Fruit fly (Drosophila melanogaster) whole organism, embryonic: ENCODE measurements around the gene Aef1.

ENCODE experiments used
- Aef1 ChIP-seq: fragments of 200-800 bp; sonication (Bioruptor generic); IDR thresholded peaks from 3 replicates; pipeline ENCODE4 v1.3.6; 2022; ENCODE audit warnings: missing biosample characterization, missing genetic modification characterization
- Blimp-1 ChIP-seq: fragments of 200-800 bp; sonication (Bioruptor generic); optimal IDR thresholded peaks from 3 replicates; lab custom pipeline; 2018; ENCODE audit warnings: missing biosample characterization, missing genetic modification characterization, mild to moderate bottlenecking, moderate library complexity, missing genetic modification reagents
- CG10543 ChIP-seq: fragments of 200-800 bp; sonication (Bioruptor generic); optimal IDR thresholded peaks from 3 replicates; lab custom pipeline; 2017; ENCODE audit warnings: missing biosample characterization, mild to moderate bottlenecking, missing genetic modification characterization, moderate library complexity
- CG11560 ChIP-seq: fragments of 200-800 bp; sonication (Bioruptor generic); IDR thresholded peaks from 3 replicates; pipeline ENCODE4 v1.3.6; 2022; ENCODE audit warnings: missing biosample characterization, missing genetic modification characterization
- CG11695 ChIP-seq: fragments of 200-800 bp; sonication (Bioruptor generic); IDR thresholded peaks from 3 replicates; pipeline ENCODE4 v1.3.6; 2022; ENCODE audit warnings: missing biosample characterization, missing genetic modification characterization
- CG12155 ChIP-seq: fragments of 200-800 bp; sonication (Bioruptor generic); optimal IDR thresholded peaks from 3 replicates; lab custom pipeline; 2016; ENCODE audit warnings: missing biosample characterization, missing genetic modification characterization
- CG1233 ChIP-seq: fragments of 200-800 bp; sonication (Bioruptor generic); optimal IDR thresholded peaks from 4 replicates; lab custom pipeline; 2018; ENCODE audit warnings: missing biosample characterization, mild to moderate bottlenecking, missing genetic modification characterization
- CG13123 ChIP-seq: fragments of 200-800 bp; sonication (Bioruptor generic); optimal IDR thresholded peaks from 2 replicates; lab custom pipeline; 2016; ENCODE audit warnings: missing biosample characterization, missing genetic modification characterization
- CG15011 ChIP-seq: fragments of 200-800 bp; sonication (Bioruptor generic); optimal IDR thresholded peaks from 3 replicates; lab custom pipeline; 2018; ENCODE audit warnings: missing biosample characterization, mild to moderate bottlenecking, missing genetic modification characterization
- CG15696 ChIP-seq: fragments of 200-800 bp; sonication (Bioruptor generic); optimal IDR thresholded peaks from 2 replicates; lab custom pipeline; 2019; ENCODE audit warnings: missing biosample characterization, mild to moderate bottlenecking, missing genetic modification characterization, moderate library complexity
- CG17385 ChIP-seq: fragments of 200-800 bp; sonication (Bioruptor generic); optimal IDR thresholded peaks from 3 replicates; lab custom pipeline; 2018; ENCODE audit warnings: missing biosample characterization, mild to moderate bottlenecking, missing genetic modification characterization
- CG17802 ChIP-seq: fragments of 200-800 bp; sonication (Bioruptor generic); optimal IDR thresholded peaks from 2 replicates; lab custom pipeline; 2018; ENCODE audit warnings: missing biosample characterization, mild to moderate bottlenecking, missing genetic modification characterization, moderate library complexity
- CG2199 ChIP-seq: fragments of 200-800 bp; sonication (Bioruptor generic); IDR thresholded peaks from 3 replicates; pipeline ENCODE4 v1.3.6; 2022; ENCODE audit warnings: missing biosample characterization, missing genetic modification characterization
- CG30403 ChIP-seq: fragments of 200-800 bp; sonication (Bioruptor generic); optimal IDR thresholded peaks from 3 replicates; lab custom pipeline; 2016; ENCODE audit warnings: missing biosample characterization, missing genetic modification characterization
- CG4360 ChIP-seq: fragments of 200-800 bp; sonication (Bioruptor generic); IDR thresholded peaks from 2 replicates; pipeline ENCODE4 v1.3.6; 2022; ENCODE audit warnings: missing biosample characterization, missing genetic modification characterization
- CG7271 ChIP-seq: fragments of 200-800 bp; sonication (Bioruptor generic); optimal IDR thresholded peaks from 2 replicates; lab custom pipeline; 2018; ENCODE audit warnings: missing biosample characterization, mild to moderate bottlenecking, missing genetic modification characterization, moderate library complexity
- CG7372 ChIP-seq: fragments of 200-800 bp; sonication (Bioruptor generic); IDR thresholded peaks from 2 replicates; pipeline ENCODE4 v1.3.6; 2022; ENCODE audit warnings: missing biosample characterization, missing genetic modification characterization
- CG7987 ChIP-seq: fragments of 200-800 bp; sonication (Bioruptor generic); optimal IDR thresholded peaks from 2 replicates; lab custom pipeline; 2018; ENCODE audit warnings: missing biosample characterization, mild to moderate bottlenecking, missing genetic modification characterization, moderate library complexity
- CG8388 ChIP-seq: fragments of 200-800 bp; sonication (Bioruptor generic); optimal IDR thresholded peaks from 2 replicates; lab custom pipeline; 2019; ENCODE audit warnings: missing biosample characterization, mild to moderate bottlenecking, missing genetic modification characterization, moderate library complexity
- CG8765 ChIP-seq: fragments of 200-800 bp; sonication (Bioruptor generic); IDR thresholded peaks from 2 replicates; pipeline ENCODE4 v1.3.6; 2022; ENCODE audit warnings: missing biosample characterization, missing genetic modification characterization
- CG9215 ChIP-seq: fragments of 200-800 bp; sonication (Bioruptor generic); IDR thresholded peaks from 2 replicates; pipeline ENCODE4 v1.3.6; 2022; ENCODE audit warnings: missing biosample characterization, missing genetic modification characterization
- CTCF ChIP-seq: fragments of 200-800 bp; sonication (Bioruptor generic); optimal IDR thresholded peaks from 2 replicates; lab custom pipeline; 2017; ENCODE audit warnings: missing biosample characterization, mild to moderate bottlenecking, missing genetic modification characterization, moderate library complexity
- Chrac-16 ChIP-seq: fragments of 200-800 bp; sonication (Bioruptor generic); optimal IDR thresholded peaks from 3 replicates; lab custom pipeline; 2016; ENCODE audit warnings: missing biosample characterization, missing genetic modification characterization
- E2f1 ChIP-seq: fragments of 200-800 bp; sonication (Bioruptor generic); IDR thresholded peaks from 2 replicates; pipeline ENCODE4 v1.3.6; 2022; ENCODE audit warnings: missing biosample characterization, missing genetic modification characterization
- HHEX ChIP-seq: fragments of 200-800 bp; sonication (Bioruptor generic); optimal IDR thresholded peaks from 3 replicates; lab custom pipeline; 2017; ENCODE audit warnings: missing biosample characterization, mild to moderate bottlenecking, missing genetic modification characterization, missing genetic modification reagents
- Hmr ChIP-seq: fragments of 200-800 bp; sonication (Bioruptor generic); optimal IDR thresholded peaks from 3 replicates; lab custom pipeline; 2017; ENCODE audit warnings: mild to moderate bottlenecking, missing biosample characterization, missing genetic modification reagents, missing genetic modification characterization
- Meics ChIP-seq: fragments of 200-800 bp; sonication (Bioruptor generic); optimal IDR thresholded peaks from 2 replicates; lab custom pipeline; 2017; ENCODE audit warnings: missing biosample characterization, mild to moderate bottlenecking, missing genetic modification characterization
- Mrtf ChIP-seq: fragments of 200-800 bp; sonication (Bioruptor generic); IDR thresholded peaks from 3 replicates; pipeline ENCODE4 v1.3.6; 2022; ENCODE audit warnings: missing biosample characterization, missing genetic modification characterization
- NC2β ChIP-seq: fragments of 200-800 bp; sonication (Bioruptor generic); optimal IDR thresholded peaks from 2 replicates; lab custom pipeline; 2016; ENCODE audit warnings: missing biosample characterization, missing genetic modification characterization
- Oaz ChIP-seq: fragments of 200-800 bp; sonication (Bioruptor generic); IDR thresholded peaks from 2 replicates; pipeline ENCODE4 v1.3.6; 2022; ENCODE audit warnings: missing biosample characterization, missing genetic modification characterization
- Oli ChIP-seq: fragments of 200-800 bp; sonication (Bioruptor generic); optimal IDR thresholded peaks from 2 replicates; lab custom pipeline; 2018; ENCODE audit warnings: missing biosample characterization, mild to moderate bottlenecking, missing genetic modification characterization, moderate library complexity
- Sry-δ ChIP-seq: fragments of 200-800 bp; sonication (Bioruptor generic); optimal IDR thresholded peaks from 2 replicates; lab custom pipeline; 2016; ENCODE audit warnings: missing biosample characterization, missing genetic modification characterization
- Xrp1 ChIP-seq: fragments of 200-800 bp; sonication (Bioruptor generic); IDR thresholded peaks from 2 replicates; pipeline ENCODE4 v1.3.6; 2022; ENCODE audit warnings: missing biosample characterization, missing genetic modification characterization
- cas ChIP-seq: fragments of 200-800 bp; sonication (Bioruptor generic); IDR thresholded peaks from 2 replicates; pipeline ENCODE4 v1.3.6; 2022; ENCODE audit warnings: missing biosample characterization, missing genetic modification characterization
- croc ChIP-seq: fragments of 200-800 bp; sonication (Bioruptor generic); conservative IDR thresholded peaks from 3 replicates; pipeline ENCODE4 v1.3.6; 2022; ENCODE audit warnings: missing biosample characterization, missing genetic modification characterization
- dmrt11E ChIP-seq: fragments of 200-800 bp; sonication (Bioruptor generic); optimal IDR thresholded peaks from 3 replicates; lab custom pipeline; 2018; ENCODE audit warnings: missing biosample characterization, mild to moderate bottlenecking, missing genetic modification characterization, moderate library complexity
- fd102C ChIP-seq: fragments of 200-800 bp; sonication (Bioruptor generic); optimal IDR thresholded peaks from 2 replicates; lab custom pipeline; 2018; ENCODE audit warnings: missing biosample characterization, mild to moderate bottlenecking, missing genetic modification characterization, moderate library complexity
- fru ChIP-seq: fragments of >200 bp; optimal IDR thresholded peaks from 2 replicates; lab custom pipeline; 2017
- gt ChIP-seq: fragments of 200-800 bp; sonication (Bioruptor generic); IDR thresholded peaks from 2 replicates; pipeline ENCODE4 v1.3.6; 2022; ENCODE audit warnings: missing biosample characterization, missing genetic modification characterization
- hb ChIP-seq: fragments of 200-800 bp; sonication (Bioruptor generic); IDR thresholded peaks from 3 replicates; pipeline ENCODE4 v1.3.6; 2022; ENCODE audit warnings: missing biosample characterization, missing genetic modification characterization; ENCODE audit not compliant: partially characterized antibody
- lmd ChIP-seq: fragments of 200-800 bp; sonication (Bioruptor generic); IDR thresholded peaks from 2 replicates; pipeline ENCODE4 v1.3.6; 2022; ENCODE audit warnings: missing biosample characterization, missing genetic modification characterization
- maf-S ChIP-seq: fragments of 200-800 bp; sonication (Bioruptor generic); optimal IDR thresholded peaks from 2 replicates; lab custom pipeline; 2016; ENCODE audit warnings: missing biosample characterization, missing genetic modification characterization
- mld ChIP-seq: fragments of 200-800 bp; sonication (Bioruptor generic); IDR thresholded peaks from 3 replicates; pipeline ENCODE4 v1.3.6; 2022; ENCODE audit warnings: missing biosample characterization, missing genetic modification characterization; ENCODE audit not compliant: partially characterized antibody
- p53 ChIP-seq: fragments of 200-800 bp; sonication (Bioruptor generic); optimal IDR thresholded peaks from 2 replicates; lab custom pipeline; 2016; ENCODE audit warnings: missing biosample characterization, missing genetic modification characterization
- phol ChIP-seq: fragments of 200-800 bp; sonication (Bioruptor generic); optimal IDR thresholded peaks from 3 replicates; lab custom pipeline; 2018; ENCODE audit warnings: missing biosample characterization, mild to moderate bottlenecking, missing genetic modification characterization, moderate library complexity
- psq ChIP-seq: fragments of 200-800 bp; sonication (Bioruptor generic); optimal IDR thresholded peaks from 2 replicates; lab custom pipeline; 2017; ENCODE audit warnings: missing biosample characterization, missing genetic modification characterization
- row ChIP-seq: fragments of 200-800 bp; sonication (Bioruptor generic); IDR thresholded peaks from 3 replicates; pipeline ENCODE4 v1.3.6; 2022; ENCODE audit warnings: missing biosample characterization, missing genetic modification characterization
- ssp ChIP-seq: fragments of 200-800 bp; sonication (Bioruptor generic); IDR thresholded peaks from 2 replicates; pipeline ENCODE4 v1.3.6; 2022; ENCODE audit warnings: missing biosample characterization, missing genetic modification characterization
- tin ChIP-seq: fragments of 200-800 bp; sonication (Bioruptor generic); optimal IDR thresholded peaks from 3 replicates; lab custom pipeline; 2016; ENCODE audit warnings: missing biosample characterization, missing genetic modification characterization
- trh ChIP-seq: fragments of 200-800 bp; sonication (Bioruptor generic); optimal IDR thresholded peaks from 2 replicates; lab custom pipeline; 2016; ENCODE audit warnings: missing biosample characterization, missing genetic modification characterization
- unpg ChIP-seq: fragments of 200-800 bp; sonication (Bioruptor generic); optimal IDR thresholded peaks from 3 replicates; lab custom pipeline; 2018; ENCODE audit warnings: missing biosample characterization, mild to moderate bottlenecking, missing genetic modification characterization, moderate library complexity
- usp ChIP-seq: fragments of >200 bp; optimal IDR thresholded peaks from 2 replicates; lab custom pipeline; 2017; ENCODE audit warnings: missing biosample characterization, missing genetic modification characterization
- zf30C ChIP-seq: fragments of 200-800 bp; sonication (Bioruptor generic); optimal IDR thresholded peaks from 3 replicates; lab custom pipeline; 2018; ENCODE audit warnings: missing biosample characterization, mild to moderate bottlenecking, missing genetic modification characterization

Aef1 gene

dm6 chr3L:21453623-21454022, 20.4 kb downstream of the Aef1 start (continued):
- TF ChIP-seq Xrp1 (GFP tag; lab: Robert Waterston, UW), result peak; percentile 89
- no peak for TF ChIP-seq zf30C
- TF ChIP-seq CG9215, result no peak
- no peak for TF ChIP-seq CG7271 (tag; lab: Kevin White, UChicago)
- no peak for TF ChIP-seq HHEX (GFP tag; lab: Kevin White, UChicago)
- TF ChIP-seq hb (GFP tag; lab: Robert Waterston, UW), result no peak
- TF ChIP-seq row (GFP tag; lab: Robert Waterston, UW), result peak; percentile 74
- TF ChIP-seq dmrt11E (tag; lab: Kevin White, UChicago), result peak; percentile 86
- TF ChIP-seq Mrtf (GFP tag; lab: Robert Waterston, UW), result no peak
- no peak for TF ChIP-seq gt
- TF ChIP-seq CG11560 (tag; lab: Robert Waterston, UW), result no peak
- TF ChIP-seq CG15011 (GFP tag; lab: Kevin White, UChicago), result no peak
- TF ChIP-seq CG8765 (GFP tag; lab: Robert Waterston, UW), result peak; percentile 81
- peak; percentile 72 for TF ChIP-seq Blimp-1 (GFP tag; lab: Kevin White, UChicago)
- no peak for TF ChIP-seq CG11695 (GFP tag; lab: Robert Waterston, UW)
- TF ChIP-seq Oli (tag; lab: Kevin White, UChicago), result peak; percentile 55
- no peak for TF ChIP-seq CG10543 (GFP tag; lab: Kevin White, UChicago)
- TF ChIP-seq CG7372 (GFP tag; lab: Robert Waterston, UW), result no peak
- TF ChIP-seq fd102C (GFP tag; lab: Kevin White, UChicago), result no peak
- TF ChIP-seq tin (GFP tag; lab: Kevin White, UChicago), result peak; percentile 60
- TF ChIP-seq fru (lab: Kevin White, UChicago), result no peak
- peak; percentile 68 for TF ChIP-seq phol (tag; lab: Kevin White, UChicago)
- TF ChIP-seq Oaz (GFP tag; lab: Robert Waterston, UW), result no peak
- TF ChIP-seq psq (GFP tag; lab: Kevin White, UChicago), result no peak
- peak; percentile 84 for TF ChIP-seq CG15696 (tag; lab: Kevin White, UChicago)
- TF ChIP-seq CG2199 (GFP tag; lab: Robert Waterston, UW), result no peak
- peak; percentile 33; the same call in 1 of the 3 replicates for TF ChIP-seq Aef1 (GFP tag; lab: Robert Waterston, UW)
- TF ChIP-seq CG13123, result peak; percentile 19
- peak; percentile 77 for TF ChIP-seq NC2β (GFP tag; lab: Kevin White, UChicago)
- peak; percentile 71 for TF ChIP-seq CG8388 (GFP tag; lab: Kevin White, UChicago)
- TF ChIP-seq usp, result no peak
- peak; percentile 73 for TF ChIP-seq E2f1 (GFP tag; lab: Robert Waterston, UW)
- no peak for TF ChIP-seq CTCF (GFP tag; lab: Kevin White, UChicago)
- no peak for TF ChIP-seq Sry-δ
- TF ChIP-seq cas (GFP tag; lab: Robert Waterston, UW), result no peak
- TF ChIP-seq CG7987 (GFP tag; lab: Kevin White, UChicago), result no peak
- no peak for TF ChIP-seq Meics
- TF ChIP-seq CG17385 (GFP tag; lab: Kevin White, UChicago), result peak; percentile 18
- peak; percentile 26 for TF ChIP-seq CG12155 (GFP tag; lab: Kevin White, UChicago)
- TF ChIP-seq mld (GFP tag; lab: Robert Waterston, UW), result no peak
- no peak for TF ChIP-seq maf-S (GFP tag; lab: Kevin White, UChicago)
- TF ChIP-seq Chrac-16, result peak; percentile 58
- no peak for TF ChIP-seq CG17802 (tag; lab: Kevin White, UChicago)
- TF ChIP-seq p53 (GFP tag; lab: Kevin White, UChicago), result no peak
- no peak for TF ChIP-seq Hmr (GFP tag; lab: Kevin White, UChicago)
- peak; percentile 40 for TF ChIP-seq CG30403
- peak; percentile 31 for TF ChIP-seq CG1233 (GFP tag; lab: Kevin White, UChicago)
- TF ChIP-seq unpg, result peak; percentile 72
- no peak for TF ChIP-seq CG4360 (GFP tag; lab: Robert Waterston, UW)
- TF ChIP-seq ssp (GFP tag; lab: Robert Waterston, UW), result peak; percentile 41; the same call in 1 of the 2 replicates
- no peak for TF ChIP-seq trh (GFP tag; lab: Kevin White, UChicago)
- no peak for TF ChIP-seq lmd (GFP tag; lab: Robert Waterston, UW)
- TF ChIP-seq croc (GFP tag; lab: Robert Waterston, UW), result peak; percentile 84
